Fruit fly (Drosophila melanogaster) whole organism, embryonic: ENCODE data around the gene CG12239.

Experiments used
- ATbp ChIP-seq: fragments of 200-800 bp; sonication (Bioruptor generic); optimal IDR thresholded peaks from 2 replicates; lab custom pipeline; 2017; ENCODE audit warnings: missing biosample characterization, mild to moderate bottlenecking, missing genetic modification characterization, missing genetic modification reagents
- B-H1 ChIP-seq: fragments of 200-800 bp; sonication (Bioruptor generic); IDR thresholded peaks from 3 replicates; pipeline ENCODE4 v1.3.6; 2022; ENCODE audit warnings: missing biosample characterization, missing genetic modification characterization
- CG10543 ChIP-seq: fragments of 200-800 bp; sonication (Bioruptor generic); optimal IDR thresholded peaks from 3 replicates; lab custom pipeline; 2017; ENCODE audit warnings: missing biosample characterization, mild to moderate bottlenecking, missing genetic modification characterization, moderate library complexity
- CG11247 ChIP-seq: fragments of 200-800 bp; sonication (Bioruptor generic); IDR thresholded peaks from 2 replicates; pipeline ENCODE4 v1.3.6; 2022; ENCODE audit warnings: missing biosample characterization, missing genetic modification characterization
- CG11695 ChIP-seq: fragments of 200-800 bp; sonication (Bioruptor generic); IDR thresholded peaks from 3 replicates; pipeline ENCODE4 v1.3.6; 2022; ENCODE audit warnings: missing biosample characterization, missing genetic modification characterization
- CG13287 ChIP-seq: fragments of 200-800 bp; sonication (Bioruptor generic); IDR thresholded peaks from 2 replicates; pipeline ENCODE4 v1.3.6; 2022; ENCODE audit warnings: missing biosample characterization, missing genetic modification characterization; ENCODE audit not compliant: partially characterized antibody
- CG13894 ChIP-seq: fragments of 200-800 bp; sonication (Bioruptor generic); optimal IDR thresholded peaks from 3 replicates; lab custom pipeline; 2018; ENCODE audit warnings: missing biosample characterization, mild to moderate bottlenecking, missing genetic modification characterization, moderate library complexity
- CG14710 ChIP-seq: fragments of 200-800 bp; sonication (Bioruptor generic); optimal IDR thresholded peaks from 3 replicates; lab custom pipeline; 2019; ENCODE audit warnings: missing biosample characterization, mild to moderate bottlenecking, missing genetic modification characterization, moderate library complexity
- CG14965 ChIP-seq: fragments of 200-800 bp; sonication (Bioruptor generic); optimal IDR thresholded peaks from 2 replicates; lab custom pipeline; 2016; ENCODE audit warnings: missing biosample characterization, missing genetic modification characterization, borderline replicate concordance
- CG15269 ChIP-seq: fragments of 200-800 bp; sonication (Bioruptor generic); optimal IDR thresholded peaks from 2 replicates; lab custom pipeline; 2018; ENCODE audit warnings: missing biosample characterization, mild to moderate bottlenecking, missing genetic modification characterization, moderate library complexity
- CG1603 ChIP-seq: fragments of 200-800 bp; sonication (Bioruptor generic); optimal IDR thresholded peaks from 2 replicates; lab custom pipeline; 2019; ENCODE audit warnings: missing biosample characterization, mild to moderate bottlenecking, missing genetic modification characterization, moderate library complexity
- CG18011 ChIP-seq: fragments of 200-800 bp; sonication (Bioruptor generic); optimal IDR thresholded peaks from 2 replicates; lab custom pipeline; 2017; ENCODE audit warnings: missing biosample characterization, missing genetic modification characterization, mild to moderate bottlenecking, moderate library complexity, missing genotype
- CG18599 ChIP-seq: fragments of 200-800 bp; sonication (Bioruptor generic); optimal IDR thresholded peaks from 3 replicates; lab custom pipeline; 2017; ENCODE audit warnings: missing biosample characterization, missing genetic modification characterization, mild to moderate bottlenecking, moderate library complexity, missing genetic modification reagents
- CG2712 ChIP-seq: fragments of 200-800 bp; optimal IDR thresholded peaks from 3 replicates; lab custom pipeline; 2019; ENCODE audit warnings: missing biosample characterization, mild to moderate bottlenecking, missing genetic modification characterization, moderate library complexity
- CG2875 ChIP-seq: fragments of 200-800 bp; sonication (Bioruptor generic); optimal IDR thresholded peaks from 2 replicates; lab custom pipeline; 2017; ENCODE audit warnings: missing biosample characterization, mild to moderate bottlenecking, missing genetic modification characterization, missing genetic modification reagents
- CG31388 ChIP-seq: fragments of 200-800 bp; sonication (Bioruptor generic); optimal IDR thresholded peaks from 2 replicates; lab custom pipeline; 2016; ENCODE audit warnings: missing biosample characterization, missing genetic modification characterization
- CG3995 ChIP-seq: fragments of 200-800 bp; sonication (Bioruptor generic); optimal IDR thresholded peaks from 3 replicates; lab custom pipeline; 2016; ENCODE audit warnings: missing biosample characterization, missing genetic modification characterization
- CG4404 ChIP-seq: fragments of 200-800 bp; sonication (Bioruptor generic); IDR thresholded peaks from 2 replicates; pipeline ENCODE4 v1.3.6; 2022; ENCODE audit warnings: missing biosample characterization, missing genetic modification characterization
- CG4820 ChIP-seq: fragments of 200-800 bp; sonication (Bioruptor generic); optimal IDR thresholded peaks from 3 replicates; lab custom pipeline; 2016; ENCODE audit warnings: missing biosample characterization, missing genetic modification characterization
- CG6272 ChIP-seq: fragments of 200-800 bp; sonication (Bioruptor generic); IDR thresholded peaks from 2 replicates; pipeline ENCODE4 v1.3.6; 2022; ENCODE audit warnings: missing biosample characterization, missing genetic modification characterization
- CG8924 ChIP-seq: fragments of 200-800 bp; optimal IDR thresholded peaks from 3 replicates; lab custom pipeline; 2019; ENCODE audit warnings: missing biosample characterization, mild to moderate bottlenecking, missing genetic modification characterization, moderate library complexity
- CG9876 ChIP-seq: fragments of 200-800 bp; sonication (Bioruptor generic); optimal IDR thresholded peaks from 2 replicates; lab custom pipeline; 2016; ENCODE audit warnings: missing biosample characterization, missing genetic modification characterization
- CoRest ChIP-seq: fragments of 200-800 bp; sonication (Bioruptor generic); optimal IDR thresholded peaks from 3 replicates; lab custom pipeline; 2018; ENCODE audit warnings: missing biosample characterization, mild to moderate bottlenecking, missing genetic modification characterization, moderate library complexity
- Dip2 ChIP-seq: fragments of 200-800 bp; sonication (Bioruptor generic); IDR thresholded peaks from 2 replicates; pipeline ENCODE4 v1.3.6; 2022; ENCODE audit warnings: missing biosample characterization, missing genetic modification characterization
- Dref ChIP-seq: fragments of 200-800 bp; sonication (Bioruptor generic); IDR thresholded peaks from 2 replicates; pipeline ENCODE4 v1.3.6; 2022; ENCODE audit warnings: missing biosample characterization, missing genetic modification characterization
- Ets97D ChIP-seq: fragments of 200-800 bp; sonication (Bioruptor generic); optimal IDR thresholded peaks from 3 replicates; lab custom pipeline; 2016; ENCODE audit warnings: missing biosample characterization, missing genetic modification characterization
- H2.0 ChIP-seq: fragments of 200-800 bp; sonication (Bioruptor generic); IDR thresholded peaks from 2 replicates; pipeline ENCODE4 v1.3.6; 2022; ENCODE audit warnings: missing biosample characterization, missing genetic modification characterization
- HLHmδ ChIP-seq: fragments of 200-800 bp; sonication (Bioruptor generic); optimal IDR thresholded peaks from 2 replicates; lab custom pipeline; 2018; ENCODE audit warnings: missing biosample characterization, mild to moderate bottlenecking, missing genetic modification characterization, moderate library complexity
- Jarid2 ChIP-seq: fragments of 200-800 bp; sonication (Bioruptor generic); optimal IDR thresholded peaks from 3 replicates; lab custom pipeline; 2017; ENCODE audit warnings: mild to moderate bottlenecking, missing biosample characterization, missing genetic modification reagents, missing genetic modification characterization
- Kr ChIP-seq: fragments of 200-800 bp; sonication (Bioruptor generic); optimal IDR thresholded peaks from 2 replicates; lab custom pipeline; 2017; ENCODE audit warnings: missing biosample characterization, mild to moderate bottlenecking, missing genetic modification characterization
- Mad ChIP-seq: fragments of 200-800 bp; sonication (Bioruptor generic); optimal IDR thresholded peaks from 2 replicates; lab custom pipeline; 2016; ENCODE audit warnings: missing biosample characterization, missing genetic modification characterization
- Mes4 ChIP-seq: fragments of 200-800 bp; sonication (Bioruptor generic); optimal IDR thresholded peaks from 2 replicates; lab custom pipeline; 2016; ENCODE audit warnings: missing biosample characterization, missing genetic modification characterization
- NC2α ChIP-seq: fragments of 200-800 bp; sonication (Bioruptor generic); optimal IDR thresholded peaks from 2 replicates; lab custom pipeline; 2016; ENCODE audit warnings: missing biosample characterization, missing genetic modification characterization
- Oli ChIP-seq: fragments of 200-800 bp; sonication (Bioruptor generic); optimal IDR thresholded peaks from 2 replicates; lab custom pipeline; 2018; ENCODE audit warnings: missing biosample characterization, mild to moderate bottlenecking, missing genetic modification characterization, moderate library complexity
- cad ChIP-seq: fragments of >200 bp; optimal IDR thresholded peaks from 2 replicates; lab custom pipeline; 2017; ENCODE audit warnings: missing biosample characterization, missing genetic modification characterization
- dati ChIP-seq: fragments of 200-800 bp; sonication (Bioruptor generic); IDR thresholded peaks from 2 replicates; pipeline ENCODE4 v1.3.6; 2022; ENCODE audit warnings: missing biosample characterization, missing genetic modification characterization
- emc ChIP-seq: fragments of 200-800 bp; sonication (Bioruptor generic); optimal IDR thresholded peaks from 2 replicates; lab custom pipeline; 2016; ENCODE audit warnings: missing biosample characterization, missing genetic modification characterization
- gem ChIP-seq: fragments of 200-800 bp; sonication (Bioruptor generic); optimal IDR thresholded peaks from 2 replicates; lab custom pipeline; 2019; ENCODE audit warnings: missing biosample characterization, mild to moderate bottlenecking, missing genetic modification characterization, moderate library complexity
- insv ChIP-seq, 2 experiments: fragments of 200-800 bp; sonication (Bioruptor generic); optimal IDR thresholded peaks; 3 replicates each; lab custom pipeline; 2016 to 2018; ENCODE audit warnings: missing biosample characterization in 2 of 2, missing genetic modification characterization in 2 of 2
- kay ChIP-seq: fragments of 200-800 bp; sonication (Bioruptor generic); optimal IDR thresholded peaks from 2 replicates; lab custom pipeline; 2016; ENCODE audit warnings: missing biosample characterization, missing genetic modification characterization
- ken ChIP-seq: fragments of 200-800 bp; sonication (Bioruptor generic); IDR thresholded peaks from 3 replicates; pipeline ENCODE4 v1.3.6; 2022; ENCODE audit warnings: missing biosample characterization, missing genetic modification characterization
- klu ChIP-seq: fragments of 200-800 bp; sonication (Bioruptor generic); IDR thresholded peaks from 2 replicates; pipeline ENCODE4 v1.3.6; 2022; ENCODE audit warnings: missing biosample characterization, missing genetic modification characterization
- lola ChIP-seq, 3 experiments: fragments of >200 bp in 2 of 3; fragments of 200-800 bp in 1 of 3; sonication (Bioruptor generic) in 1 of 3; optimal IDR thresholded peaks; 2 replicates each; lab custom pipeline; 2017 to 2019; ENCODE audit warnings: missing biosample characterization in 3 of 3, missing genetic modification characterization in 3 of 3, mild to moderate bottlenecking in 1 of 3, moderate library complexity in 1 of 3
- onecut ChIP-seq: fragments of 200-800 bp; sonication (Bioruptor generic); IDR thresholded peaks from 2 replicates; pipeline ENCODE4 v1.3.6; 2022; ENCODE audit warnings: missing biosample characterization, missing genetic modification characterization
- org-1 ChIP-seq: fragments of 200-800 bp; sonication (Bioruptor generic); optimal IDR thresholded peaks from 2 replicates; lab custom pipeline; 2017; ENCODE audit warnings: missing biosample characterization, missing genetic modification characterization
- pho ChIP-seq: fragments of 200-800 bp; sonication (Bioruptor generic); optimal IDR thresholded peaks from 2 replicates; lab custom pipeline; 2016; ENCODE audit warnings: missing biosample characterization, missing genetic modification characterization
- slp2 ChIP-seq: fragments of 200-800 bp; sonication (Bioruptor generic); optimal IDR thresholded peaks from 2 replicates; lab custom pipeline; 2016; ENCODE audit warnings: missing biosample characterization, missing genetic modification characterization
- sob ChIP-seq: fragments of 200-800 bp; sonication (Bioruptor generic); IDR thresholded peaks from 2 replicates; pipeline ENCODE4 v1.3.6; 2022; ENCODE audit warnings: missing biosample characterization, missing genetic modification characterization
- sqz ChIP-seq: fragments of 200-800 bp; sonication (Bioruptor generic); optimal IDR thresholded peaks from 3 replicates; lab custom pipeline; 2018; ENCODE audit warnings: missing biosample characterization, mild to moderate bottlenecking, missing genetic modification characterization
- vnd ChIP-seq: fragments of 200-800 bp; sonication (Bioruptor generic); IDR thresholded peaks from 3 replicates; pipeline ENCODE4 v1.3.6; 2022; ENCODE audit warnings: missing biosample characterization, missing genetic modification characterization; ENCODE audit not compliant: partially characterized antibody
- zen ChIP-seq: fragments of 200-800 bp; sonication (Bioruptor generic); optimal IDR thresholded peaks from 3 replicates; lab custom pipeline; 2018; ENCODE audit warnings: missing biosample characterization, mild to moderate bottlenecking, missing genetic modification characterization, moderate library complexity

The CG12239 gene

dm6 chrX:5768602-5769251 is 23.2 kb upstream of the CG12239 start:
- no peak for TF ChIP-seq Dref (GFP tag; lab: Robert Waterston, UW)
- TF ChIP-seq CG10543 (GFP tag; lab: Kevin White, UChicago) = no peak
- no peak for TF ChIP-seq CG2712
- no peak for TF ChIP-seq Dip2 (GFP tag; lab: Robert Waterston, UW)
- TF ChIP-seq B-H1 (GFP tag; lab: Robert Waterston, UW) = no peak
- no peak for TF ChIP-seq pho (GFP tag; lab: Kevin White, UChicago)
- no peak for TF ChIP-seq Mes4 (GFP tag; lab: Kevin White, UChicago)
- no peak for TF ChIP-seq vnd (GFP tag; lab: Robert Waterston, UW)
- no peak for TF ChIP-seq emc
- no peak for TF ChIP-seq slp2 (GFP tag; lab: Kevin White, UChicago)
- no peak for TF ChIP-seq CoRest (tag; lab: Kevin White, UChicago)
- no peak for TF ChIP-seq sob (GFP tag; lab: Robert Waterston, UW)
- TF ChIP-seq CG11247 (GFP tag; lab: Robert Waterston, UW) = no peak
- no peak for TF ChIP-seq CG1603
- no peak for TF ChIP-seq CG18599 (GFP tag; lab: Kevin White, UChicago)
- no peak for TF ChIP-seq dati (GFP tag; lab: Robert Waterston, UW)
- TF ChIP-seq insv (GFP tag; optimal IDR thresholded peaks at IDR 0.05; lab: Kevin White, UChicago) = no peak
- TF ChIP-seq Jarid2 = no peak
- TF ChIP-seq CG31388 (GFP tag; lab: Kevin White, UChicago) = no peak
- no peak for TF ChIP-seq CG14965 (GFP tag; lab: Kevin White, UChicago)
- no peak for TF ChIP-seq CG13287 (GFP tag; lab: Robert Waterston, UW)
- no peak for TF ChIP-seq Ets97D (GFP tag; lab: Kevin White, UChicago)
- no peak for TF ChIP-seq lola (GFP tag; optimal IDR thresholded peaks at IDR 0.05; lab: Kevin White, UChicago)
- no peak for TF ChIP-seq ken
- TF ChIP-seq HLHmδ (GFP tag; lab: Kevin White, UChicago) = no peak
- no peak for TF ChIP-seq zen (tag; lab: Kevin White, UChicago)
- TF ChIP-seq CG4404 (GFP tag; lab: Robert Waterston, UW) = no peak
- no peak for TF ChIP-seq cad
- TF ChIP-seq kay = no peak
- TF ChIP-seq CG2875 (GFP tag; lab: Kevin White, UChicago) = no peak
- TF ChIP-seq Kr (GFP tag; lab: Kevin White, UChicago) = no peak
- TF ChIP-seq CG14710 (tag; lab: Kevin White, UChicago) = no peak
- TF ChIP-seq NC2α (GFP tag; lab: Kevin White, UChicago) = no peak
- TF ChIP-seq CG8924 (tag; lab: Kevin White, UChicago) = no peak
- no peak for TF ChIP-seq CG6272 (GFP tag; lab: Robert Waterston, UW)
- no peak for TF ChIP-seq CG3995 (GFP tag; lab: Kevin White, UChicago)
- no peak for TF ChIP-seq CG9876 (GFP tag; lab: Kevin White, UChicago)
- no peak for TF ChIP-seq CG11695
- no peak for TF ChIP-seq gem
- TF ChIP-seq CG4820 (GFP tag; lab: Kevin White, UChicago) = no peak
- TF ChIP-seq CG18011 = no peak
- no peak for TF ChIP-seq CG15269
- no peak for TF ChIP-seq CG13894 (tag; lab: Kevin White, UChicago)
- TF ChIP-seq klu = no peak
- TF ChIP-seq Mad (GFP tag; lab: Kevin White, UChicago) = no peak
- TF ChIP-seq onecut (GFP tag; lab: Robert Waterston, UW) = no peak
- no peak for TF ChIP-seq org-1 (GFP tag; lab: Kevin White, UChicago)
- no peak for TF ChIP-seq H2.0 (GFP tag; lab: Robert Waterston, UW)
- TF ChIP-seq Oli (tag; lab: Kevin White, UChicago) = no peak
- peak; percentile 16 for TF ChIP-seq ATbp (GFP tag; lab: Kevin White, UChicago)
- TF ChIP-seq sqz (GFP tag; lab: Kevin White, UChicago) = peak; percentile 39
